Worm (Caenorhabditis elegans) whole organism, young adult: ENCODE results near the gene W02H5.2.

Experiments
- B0035.1 ChIP-seq: sonication (generic microtip); optimal IDR thresholded peaks from 2 replicates; lab custom pipeline; 2016; ENCODE audit warnings: missing genetic modification characterization, mild to moderate bottlenecking, missing compliant biosample characterization, missing genotype, missing genetic modification reagents
- C06A6.2 ChIP-seq: fragments of 200-800 bp; sonication (Bioruptor generic); conservative IDR thresholded peaks from 2 replicates; pipeline ENCODE4 v1.3.6; 2022; ENCODE audit warnings: missing genetic modification characterization, missing compliant biosample characterization
- C17E4.6 ChIP-seq: fragments of 200-800 bp; sonication (Bioruptor generic); IDR thresholded peaks from 2 replicates; pipeline ENCODE4 v1.3.6; 2022; ENCODE audit warnings: missing genetic modification reagents, missing genetic modification characterization, missing compliant biosample characterization
- D2030.7 ChIP-seq: fragments of 200-800 bp; sonication (Bioruptor generic); IDR thresholded peaks from 2 replicates; pipeline ENCODE4 v1.3.6; 2022; ENCODE audit warnings: missing genetic modification reagents, missing genetic modification characterization, missing compliant biosample characterization
- F10E7.11 ChIP-seq: sonication (generic microtip); optimal IDR thresholded peaks from 2 replicates; lab custom pipeline; 2017; ENCODE audit warnings: mild to moderate bottlenecking, missing genetic modification characterization, moderate library complexity, missing compliant biosample characterization
- F22D6.2 ChIP-seq: sonication (generic microtip); optimal IDR thresholded peaks from 2 replicates; lab custom pipeline; 2016; ENCODE audit warnings: mild to moderate bottlenecking, missing genetic modification characterization, missing compliant biosample characterization
- F33H1.4 ChIP-seq: fragments of 200-800 bp; sonication (Bioruptor generic); IDR thresholded peaks from 2 replicates; pipeline ENCODE4 v1.3.6; 2022; ENCODE audit warnings: missing genetic modification reagents, missing genetic modification characterization, missing compliant biosample characterization
- F37B4.10 ChIP-seq: fragments of 200-800 bp; sonication (Bioruptor generic); IDR thresholded peaks from 2 replicates; pipeline ENCODE4 v1.3.6; 2022; ENCODE audit warnings: missing genetic modification characterization, missing compliant biosample characterization
- F49E8.2 ChIP-seq: sonication (generic microtip); optimal IDR thresholded peaks from 3 replicates; lab custom pipeline; 2017; ENCODE audit warnings: missing genetic modification characterization, mild to moderate bottlenecking, missing compliant biosample characterization, antibody characterized with exemption, moderate library complexity; ENCODE audit not compliant: insufficient read depth
- F52B5.7 ChIP-seq: sonication (generic microtip); optimal IDR thresholded peaks from 2 replicates; lab custom pipeline; 2016; ENCODE audit warnings: mild to moderate bottlenecking, missing genetic modification characterization, missing compliant biosample characterization
- F57A8.1 ChIP-seq: fragments of 200-800 bp; sonication (Bioruptor generic); optimal IDR thresholded peaks from 2 replicates; lab custom pipeline; 2018; ENCODE audit warnings: mild to moderate bottlenecking, missing genetic modification characterization, moderate library complexity, missing compliant biosample characterization
- F57C9.4 ChIP-seq: sonication (generic microtip); optimal IDR thresholded peaks from 2 replicates; lab custom pipeline; 2017; ENCODE audit warnings: mild to moderate bottlenecking, missing genetic modification characterization, missing compliant biosample characterization
- Y95B8A.8 ChIP-seq: fragments of 200-800 bp; sonication (Bioruptor generic); IDR thresholded peaks from 2 replicates; pipeline ENCODE4 v1.3.6; 2022; ENCODE audit warnings: missing genetic modification reagents, missing genetic modification characterization, missing compliant biosample characterization
- ZK185.1 ChIP-seq: sonication (generic microtip); optimal IDR thresholded peaks from 2 replicates; lab custom pipeline; 2016; ENCODE audit warnings: mild to moderate bottlenecking, missing genetic modification characterization, missing compliant biosample characterization; ENCODE audit not compliant: poor library complexity, severe bottlenecking
- akir-1 ChIP-seq: fragments of 200-800 bp; sonication (Bioruptor generic); optimal IDR thresholded peaks from 2 replicates; lab custom pipeline; 2018; ENCODE audit warnings: mild to moderate bottlenecking, missing genetic modification characterization, moderate library complexity, missing compliant biosample characterization
- ama-1 ChIP-seq, 3 experiments: fragments of 150-350 bp in 1 of 3; sonication (generic microtip) in 2 of 3; optimal IDR thresholded peaks; 2 replicates each; lab custom pipeline; 2014 to 2018; ENCODE audit warnings: missing biosample characterization in 2 of 3, missing genetic modification characterization in 2 of 3, missing genetic modification reagents in 2 of 3
- athp-1 ChIP-seq: sonication (generic microtip); optimal IDR thresholded peaks from 2 replicates; lab custom pipeline; 2017; ENCODE audit warnings: mild to moderate bottlenecking, missing genetic modification characterization, missing compliant biosample characterization
- attf-3 ChIP-seq: fragments of 200-800 bp; sonication (Bioruptor generic); conservative IDR thresholded peaks from 2 replicates; pipeline ENCODE4 v1.3.6; 2022; ENCODE audit warnings: missing genetic modification reagents, missing genetic modification characterization, missing compliant biosample characterization
- attf-6 ChIP-seq: fragments of 200-800 bp; sonication (Bioruptor generic); IDR thresholded peaks from 2 replicates; pipeline ENCODE4 v1.3.6; 2022; ENCODE audit warnings: missing genetic modification reagents, missing genetic modification characterization, missing compliant biosample characterization
- ccch-3 ChIP-seq: fragments of 200-800 bp; sonication (Bioruptor generic); optimal IDR thresholded peaks from 2 replicates; lab custom pipeline; 2018; ENCODE audit warnings: mild to moderate bottlenecking, missing genetic modification characterization, missing compliant biosample characterization
- cebp-2 ChIP-seq: fragments of 200-800 bp; sonication (Bioruptor generic); IDR thresholded peaks from 2 replicates; pipeline ENCODE4 v1.3.6; 2022; ENCODE audit warnings: missing genetic modification characterization, missing compliant biosample characterization
- ceh-100 ChIP-seq: fragments of 200-800 bp; sonication (Bioruptor generic); IDR thresholded peaks from 2 replicates; pipeline ENCODE4 v1.3.6; 2022; ENCODE audit warnings: missing genetic modification reagents, missing genetic modification characterization, missing compliant biosample characterization
- ceh-27 ChIP-seq: fragments of 200-800 bp; sonication (Bioruptor generic); optimal IDR thresholded peaks from 2 replicates; lab custom pipeline; 2018; ENCODE audit warnings: mild to moderate bottlenecking, missing genetic modification characterization, moderate library complexity, missing compliant biosample characterization
- ceh-40 ChIP-seq: fragments of 200-800 bp; sonication (Bioruptor generic); IDR thresholded peaks from 2 replicates; pipeline ENCODE4 v1.3.6; 2022; ENCODE audit warnings: missing genetic modification characterization, missing compliant biosample characterization
- chd-7 ChIP-seq: sonication (generic microtip); optimal IDR thresholded peaks from 2 replicates; lab custom pipeline; 2016; ENCODE audit warnings: mild to moderate bottlenecking, missing genetic modification characterization, moderate library complexity, missing compliant biosample characterization
- dpl-1 ChIP-seq: fragments of 150-350 bp; optimal IDR thresholded peaks from 2 replicates; lab custom pipeline; 2014; ENCODE audit warnings: missing biosample characterization, missing genetic modification reagents, missing genetic modification characterization
- egl-18 ChIP-seq: fragments of 200-800 bp; sonication (Bioruptor generic); IDR thresholded peaks from 2 replicates; pipeline ENCODE4 v1.3.6; 2022; ENCODE audit warnings: missing genetic modification reagents, missing genetic modification characterization, missing compliant biosample characterization
- egl-44 ChIP-seq: fragments of 200-800 bp; sonication (Bioruptor generic); IDR thresholded peaks from 2 replicates; pipeline ENCODE4 v1.3.6; 2022; ENCODE audit warnings: missing genetic modification reagents, missing genetic modification characterization, missing compliant biosample characterization
- egrh-3 ChIP-seq: fragments of 200-800 bp; sonication (Bioruptor generic); IDR thresholded peaks from 2 replicates; pipeline ENCODE4 v1.3.6; 2022; ENCODE audit warnings: missing genetic modification reagents, missing genetic modification characterization, missing compliant biosample characterization
- ekl-4 ChIP-seq: fragments of 200-800 bp; sonication (Bioruptor generic); IDR thresholded peaks from 2 replicates; pipeline ENCODE4 v1.3.6; 2022; ENCODE audit warnings: missing genetic modification reagents, missing genetic modification characterization, missing compliant biosample characterization
- hmg-1.2 ChIP-seq: fragments of 200-800 bp; sonication (Bioruptor generic); IDR thresholded peaks from 2 replicates; pipeline ENCODE4 v1.3.6; 2022; ENCODE audit warnings: missing genetic modification reagents, missing genetic modification characterization, missing compliant biosample characterization
- hsf-1 ChIP-seq: fragments of 200-800 bp; sonication (Bioruptor generic); IDR thresholded peaks from 2 replicates; pipeline ENCODE4 v1.3.6; 2022; ENCODE audit warnings: missing genetic modification reagents, missing genetic modification characterization, missing compliant biosample characterization
- lin-35 ChIP-seq, 3 experiments: fragments of 150-350 bp in 2 of 3; sonication (generic microtip) in 1 of 3; optimal IDR thresholded peaks; 2 replicates each; lab custom pipeline; 2014 to 2018; ENCODE audit warnings: missing biosample characterization in 3 of 3, missing genetic modification characterization in 3 of 3, missing genetic modification reagents in 3 of 3
- lin-40 ChIP-seq: sonication (generic microtip); optimal IDR thresholded peaks from 2 replicates; lab custom pipeline; 2016; ENCODE audit warnings: missing genetic modification characterization, mild to moderate bottlenecking, missing compliant biosample characterization, missing genotype, missing genetic modification reagents
- lir-1 ChIP-seq: fragments of 200-800 bp; sonication (Bioruptor generic); conservative IDR thresholded peaks from 2 replicates; pipeline ENCODE4 v1.3.6; 2022; ENCODE audit warnings: missing genetic modification reagents, missing genetic modification characterization, missing compliant biosample characterization
- madf-3 ChIP-seq: fragments of 200-800 bp; sonication (Bioruptor generic); IDR thresholded peaks from 2 replicates; pipeline ENCODE4 v1.3.6; 2022; ENCODE audit warnings: missing genetic modification reagents, missing genetic modification characterization, missing compliant biosample characterization
- madf-6 ChIP-seq: fragments of 200-800 bp; sonication (Bioruptor generic); IDR thresholded peaks from 2 replicates; pipeline ENCODE4 v1.3.6; 2022; ENCODE audit warnings: missing genetic modification reagents, missing genetic modification characterization, missing compliant biosample characterization
- madf-8 ChIP-seq: fragments of 200-800 bp; sonication (Bioruptor generic); conservative IDR thresholded peaks from 2 replicates; pipeline ENCODE4 v1.3.6; 2022; ENCODE audit warnings: missing genetic modification reagents, missing genetic modification characterization, missing compliant biosample characterization
- mel-28 ChIP-seq: sonication (generic microtip); optimal IDR thresholded peaks from 2 replicates; lab custom pipeline; 2016; ENCODE audit warnings: borderline replicate concordance, mild to moderate bottlenecking, missing genetic modification characterization, missing compliant biosample characterization
- pha-4 ChIP-seq: fragments of 150-350 bp; sonication (generic microtip); optimal IDR thresholded peaks from 2 replicates; lab custom pipeline; 2014; ENCODE audit warnings: missing biosample characterization, missing genetic modification reagents, missing genetic modification characterization
- rec-8 ChIP-seq, 2 experiments: sonication (generic microtip); optimal IDR thresholded peaks; 2 replicates each; lab custom pipeline; 2016; ENCODE audit warnings: mild to moderate bottlenecking in 2 of 2, missing genetic modification characterization in 2 of 2, missing genetic modification reagents in 2 of 2, missing genotype in 2 of 2, missing biosample characterization in 1 of 2, missing compliant biosample characterization in 1 of 2, moderate library complexity in 1 of 2
- sdz-38 ChIP-seq: sonication (generic microtip); optimal IDR thresholded peaks from 2 replicates; lab custom pipeline; 2016; ENCODE audit warnings: missing genotype, missing genetic modification characterization, missing compliant biosample characterization
- sea-2 ChIP-seq: fragments of 200-800 bp; sonication (Bioruptor generic); IDR thresholded peaks from 2 replicates; pipeline ENCODE4 v1.3.6; 2022; ENCODE audit warnings: missing genetic modification characterization, missing compliant biosample characterization
- somi-1 ChIP-seq: fragments of 200-800 bp; sonication (Bioruptor generic); optimal IDR thresholded peaks from 2 replicates; lab custom pipeline; 2018; ENCODE audit warnings: mild to moderate bottlenecking, missing genetic modification characterization, missing compliant biosample characterization
- ztf-25 ChIP-seq: fragments of 200-800 bp; sonication (Bioruptor generic); IDR thresholded peaks from 2 replicates; pipeline ENCODE4 v1.3.6; 2022; ENCODE audit warnings: missing genetic modification reagents, missing genetic modification characterization, missing compliant biosample characterization
- ztf-26 ChIP-seq: sonication (generic microtip); optimal IDR thresholded peaks from 2 replicates; lab custom pipeline; 2017; ENCODE audit warnings: missing genetic modification characterization, missing compliant biosample characterization
- ztf-3 ChIP-seq: fragments of 200-800 bp; sonication (Bioruptor generic); optimal IDR thresholded peaks from 2 replicates; lab custom pipeline; 2018; ENCODE audit warnings: mild to moderate bottlenecking, missing genetic modification characterization, missing compliant biosample characterization
- ztf-6 ChIP-seq: fragments of 200-800 bp; sonication (Bioruptor generic); IDR thresholded peaks from 2 replicates; pipeline ENCODE4 v1.3.6; 2022; ENCODE audit warnings: missing genetic modification reagents, missing genetic modification characterization, missing compliant biosample characterization

Gene W02H5.2

ce11 chrV:2638545-2638944, 590 bp upstream of the W02H5.2 start, which contains the start of gene W02H5.19 (continued):
- TF ChIP-seq attf-3 (GFP tag; lab: Robert Waterston, UW) (0 out of 2 replicates have a peak, but pooled peaks have one; percentile 46), F57C9.4 (tag; lab: Kevin White, UChicago) (no peak), ceh-27 (peak; percentile 85), chd-7 (tag; lab: Kevin White, UChicago) (peak; percentile 16), madf-8 (GFP tag; lab: Robert Waterston, UW) (peak; percentile 62), C17E4.6 (no peak), F37B4.10 (GFP tag; lab: Robert Waterston, UW) (no peak), lin-40 (tag; lab: Kevin White, UChicago) (no peak), C06A6.2 (no peak), ekl-4 (0 out of 2 replicates have a peak, but pooled peaks have one; percentile 62), cebp-2 (0 out of 2 replicates have a peak, but pooled peaks have one; percentile 19), F33H1.4 (GFP tag; lab: Robert Waterston, UW) (peak; percentile 48; the same call in 1 of the 2 replicates), lir-1 (peak; percentile 69; the same call in 1 of the 2 replicates), ztf-25 (GFP tag; lab: Robert Waterston, UW) (no peak), F49E8.2 (tag; lab: Kevin White, UChicago) (no peak), akir-1 (GFP tag; lab: Kevin White, UChicago) (no peak), rec-8 (tag; optimal IDR thresholded peaks at IDR 0.05; lab: Kevin White, UChicago) (peak; percentile 21 to 36), egl-44 (GFP tag; lab: Robert Waterston, UW) (no peak), F52B5.7 (no peak), somi-1 (GFP tag; lab: Kevin White, UChicago) (no peak), F10E7.11 (no peak), egrh-3 (GFP tag; lab: Robert Waterston, UW) (0 out of 2 replicates have a peak, but pooled peaks have one; percentile 10), madf-3 (peak; percentile 78), hmg-1.2 (0 out of 2 replicates have a peak, but pooled peaks have one; percentile 19), ZK185.1 (no peak), athp-1 (tag; lab: Kevin White, UChicago) (peak; percentile 67), lin-35 (GFP tag; optimal IDR thresholded peaks at IDR 0.05; lab: Kevin White, UChicago) (peak in 2 of 3 experiments; percentile 41 to 94), F57A8.1 (GFP tag; lab: Kevin White, UChicago) (no peak), ztf-26 (tag; lab: Kevin White, UChicago) (no peak), ceh-100 (GFP tag; lab: Robert Waterston, UW) (peak; percentile 32; the same call in 1 of the 2 replicates), hsf-1 (no peak), mel-28 (tag; lab: Kevin White, UChicago) (no peak), F22D6.2 (peak; percentile 41), sea-2 (no peak), ztf-3 (no peak), egl-18 (GFP tag; lab: Robert Waterston, UW) (no peak), Y95B8A.8 (no peak), ccch-3 (GFP tag; lab: Kevin White, UChicago) (no peak), pha-4 (tag; lab: Kevin White, UChicago) (no peak), D2030.7 (GFP tag; lab: Robert Waterston, UW) (peak; percentile 57; the same call in 1 of the 2 replicates), B0035.1 (tag; lab: Kevin White, UChicago) (no peak), dpl-1 (peak; percentile 85), sdz-38 (no peak), ama-1 (optimal IDR thresholded peaks at IDR 0.05; lab: Kevin White, UChicago) (no peak), ama-1 (GFP tag; optimal IDR thresholded peaks at IDR 0.05; lab: Kevin White, UChicago) (no peak), ceh-40 (GFP tag; lab: Robert Waterston, UW) (no peak), attf-6 (GFP tag; lab: Robert Waterston, UW) (no peak), madf-6 (GFP tag; lab: Robert Waterston, UW) (peak; percentile 74), ztf-6 (GFP tag; lab: Robert Waterston, UW) (no peak)
